Fruit fly (Drosophila melanogaster) whole organism, embryonic: ENCODE results near the gene CG9270.

Experiments
- BtbVII ChIP-seq: fragments of 200-800 bp; sonication (Bioruptor generic); optimal IDR thresholded peaks from 3 replicates; lab custom pipeline; 2017; ENCODE audit warnings: missing biosample characterization, mild to moderate bottlenecking, missing genetic modification characterization
- CG11560 ChIP-seq: fragments of 200-800 bp; sonication (Bioruptor generic); IDR thresholded peaks from 3 replicates; pipeline ENCODE4 v1.3.6; 2022; ENCODE audit warnings: missing biosample characterization, missing genetic modification characterization
- CG11696 ChIP-seq: fragments of 200-800 bp; sonication (Bioruptor generic); IDR thresholded peaks from 2 replicates; pipeline ENCODE4 v1.3.6; 2022; ENCODE audit warnings: missing biosample characterization, missing genetic modification characterization
- CG12071 ChIP-seq: fragments of 200-800 bp; sonication (Bioruptor generic); optimal IDR thresholded peaks from 3 replicates; lab custom pipeline; 2018; ENCODE audit warnings: missing biosample characterization, mild to moderate bottlenecking, missing genetic modification characterization
- CG13296 ChIP-seq: fragments of 200-800 bp; sonication (Bioruptor generic); optimal IDR thresholded peaks from 3 replicates; lab custom pipeline; 2018; ENCODE audit warnings: missing biosample characterization, mild to moderate bottlenecking, missing genetic modification characterization
- CG14050 ChIP-seq: fragments of 200-800 bp; sonication (Bioruptor generic); IDR thresholded peaks from 3 replicates; pipeline ENCODE4 v1.3.6; 2022; ENCODE audit warnings: missing biosample characterization, missing genetic modification characterization
- CG1529 ChIP-seq: fragments of 200-800 bp; sonication (Bioruptor generic); optimal IDR thresholded peaks from 3 replicates; lab custom pipeline; 2018; ENCODE audit warnings: missing biosample characterization, missing genetic modification characterization
- CG1603 ChIP-seq: fragments of 200-800 bp; sonication (Bioruptor generic); optimal IDR thresholded peaks from 2 replicates; lab custom pipeline; 2019; ENCODE audit warnings: missing biosample characterization, mild to moderate bottlenecking, missing genetic modification characterization, moderate library complexity
- CG1647 ChIP-seq: fragments of 200-800 bp; sonication (Bioruptor generic); optimal IDR thresholded peaks from 3 replicates; lab custom pipeline; 2016; ENCODE audit warnings: missing biosample characterization, missing genetic modification characterization
- CG17802 ChIP-seq: fragments of 200-800 bp; sonication (Bioruptor generic); optimal IDR thresholded peaks from 2 replicates; lab custom pipeline; 2018; ENCODE audit warnings: missing biosample characterization, mild to moderate bottlenecking, missing genetic modification characterization, moderate library complexity
- CG2678 ChIP-seq: fragments of 200-800 bp; sonication (Bioruptor generic); optimal IDR thresholded peaks from 3 replicates; lab custom pipeline; 2019; ENCODE audit warnings: missing biosample characterization, mild to moderate bottlenecking, missing genetic modification characterization, moderate library complexity
- CG30020 ChIP-seq: fragments of 200-800 bp; optimal IDR thresholded peaks from 2 replicates; lab custom pipeline; 2019; ENCODE audit warnings: missing biosample characterization, mild to moderate bottlenecking, missing genetic modification characterization, moderate library complexity
- CG31388 ChIP-seq: fragments of 200-800 bp; sonication (Bioruptor generic); optimal IDR thresholded peaks from 2 replicates; lab custom pipeline; 2016; ENCODE audit warnings: missing biosample characterization, missing genetic modification characterization
- CG33213 ChIP-seq: fragments of 200-800 bp; sonication (Bioruptor generic); optimal IDR thresholded peaks from 3 replicates; lab custom pipeline; 2016; ENCODE audit warnings: missing biosample characterization, missing genetic modification characterization
- CG3838 ChIP-seq: fragments of 200-800 bp; sonication (Bioruptor generic); optimal IDR thresholded peaks from 3 replicates; lab custom pipeline; 2016; ENCODE audit warnings: missing biosample characterization, missing genetic modification characterization
- CG6683 ChIP-seq: fragments of 200-800 bp; sonication (Bioruptor generic); optimal IDR thresholded peaks from 2 replicates; lab custom pipeline; 2017; ENCODE audit warnings: missing biosample characterization, mild to moderate bottlenecking, missing genetic modification characterization, missing genetic modification reagents
- CG7987 ChIP-seq: fragments of 200-800 bp; sonication (Bioruptor generic); optimal IDR thresholded peaks from 2 replicates; lab custom pipeline; 2018; ENCODE audit warnings: missing biosample characterization, mild to moderate bottlenecking, missing genetic modification characterization, moderate library complexity
- CG9932 ChIP-seq: fragments of 200-800 bp; sonication (Bioruptor generic); IDR thresholded peaks from 2 replicates; pipeline ENCODE4 v1.3.6; 2022; ENCODE audit warnings: missing biosample characterization, missing genetic modification characterization
- CrebB ChIP-seq: fragments of 200-800 bp; sonication (Bioruptor generic); optimal IDR thresholded peaks from 3 replicates; lab custom pipeline; 2018; ENCODE audit warnings: missing biosample characterization, mild to moderate bottlenecking, missing genetic modification characterization
- Deaf1 ChIP-seq: fragments of 200-800 bp; optimal IDR thresholded peaks from 3 replicates; lab custom pipeline; 2019; ENCODE audit warnings: missing biosample characterization, mild to moderate bottlenecking, missing genetic modification characterization, moderate library complexity
- Dfd ChIP-seq, 2 experiments: fragments of >200 bp; optimal IDR thresholded peaks; 2 replicates each; lab custom pipeline; 2017; ENCODE audit warnings: missing biosample characterization in 2 of 2, missing genetic modification characterization in 2 of 2
- E2f1 ChIP-seq: fragments of 200-800 bp; sonication (Bioruptor generic); IDR thresholded peaks from 2 replicates; pipeline ENCODE4 v1.3.6; 2022; ENCODE audit warnings: missing biosample characterization, missing genetic modification characterization
- E2f2 ChIP-seq: fragments of 200-800 bp; sonication (Bioruptor generic); IDR thresholded peaks from 2 replicates; pipeline ENCODE4 v1.3.6; 2022; ENCODE audit warnings: missing biosample characterization, missing genetic modification characterization
- Fer2 ChIP-seq: fragments of 200-800 bp; sonication (Bioruptor generic); optimal IDR thresholded peaks from 2 replicates; lab custom pipeline; 2018; ENCODE audit warnings: missing biosample characterization, mild to moderate bottlenecking, missing genetic modification characterization, moderate library complexity
- HmgZ ChIP-seq: fragments of 200-800 bp; sonication (Bioruptor generic); optimal IDR thresholded peaks from 2 replicates; lab custom pipeline; 2018; ENCODE audit warnings: missing biosample characterization, mild to moderate bottlenecking, missing genetic modification characterization
- Mrtf ChIP-seq: fragments of 200-800 bp; sonication (Bioruptor generic); IDR thresholded peaks from 3 replicates; pipeline ENCODE4 v1.3.6; 2022; ENCODE audit warnings: missing biosample characterization, missing genetic modification characterization
- Nf-YC ChIP-seq: fragments of 200-800 bp; optimal IDR thresholded peaks from 3 replicates; lab custom pipeline; 2019; ENCODE audit warnings: missing biosample characterization, mild to moderate bottlenecking, missing genetic modification characterization, moderate library complexity
- NfI ChIP-seq: fragments of 200-800 bp; sonication (Bioruptor generic); optimal IDR thresholded peaks from 3 replicates; lab custom pipeline; 2018; ENCODE audit warnings: missing biosample characterization, mild to moderate bottlenecking, missing genetic modification characterization, moderate library complexity
- Optix ChIP-seq: fragments of 200-800 bp; sonication (Bioruptor generic); IDR thresholded peaks from 3 replicates; pipeline ENCODE4 v1.3.6; 2022; ENCODE audit warnings: missing biosample characterization, missing genetic modification characterization
- Stat92E ChIP-seq, 3 experiments: fragments of >200 bp in 2 of 3; fragments of 200-800 bp in 1 of 3; sonication (Bioruptor generic) in 1 of 3; optimal IDR thresholded peaks; 2 replicates each; lab custom pipeline; 2017 to 2019; ENCODE audit warnings: missing biosample characterization in 3 of 3, missing genetic modification characterization in 3 of 3, mild to moderate bottlenecking in 1 of 3, moderate library complexity in 1 of 3
- bab2 ChIP-seq: fragments of 200-800 bp; sonication (Bioruptor generic); optimal IDR thresholded peaks from 2 replicates; lab custom pipeline; 2016; ENCODE audit warnings: missing biosample characterization, missing genetic modification characterization
- bcd ChIP-seq: fragments of 200-800 bp; sonication (Bioruptor generic); optimal IDR thresholded peaks from 2 replicates; lab custom pipeline; 2017; ENCODE audit warnings: missing biosample characterization, mild to moderate bottlenecking, missing genetic modification characterization
- ci ChIP-seq: fragments of 200-800 bp; sonication (Bioruptor generic); IDR thresholded peaks from 3 replicates; pipeline ENCODE4 v1.3.6; 2022; ENCODE audit warnings: missing biosample characterization, missing genetic modification characterization
- croc ChIP-seq: fragments of 200-800 bp; sonication (Bioruptor generic); conservative IDR thresholded peaks from 3 replicates; pipeline ENCODE4 v1.3.6; 2022; ENCODE audit warnings: missing biosample characterization, missing genetic modification characterization
- dan ChIP-seq: fragments of 200-800 bp; sonication (Bioruptor generic); IDR thresholded peaks from 2 replicates; pipeline ENCODE4 v1.3.6; 2022; ENCODE audit warnings: missing biosample characterization, missing genetic modification characterization
- fd102C ChIP-seq: fragments of 200-800 bp; sonication (Bioruptor generic); optimal IDR thresholded peaks from 2 replicates; lab custom pipeline; 2018; ENCODE audit warnings: missing biosample characterization, mild to moderate bottlenecking, missing genetic modification characterization, moderate library complexity
- pan ChIP-seq, 4 experiments: fragments of >200 bp in 3 of 4; fragments of 200-800 bp in 1 of 4; sonication (Bioruptor generic) in 1 of 4; optimal IDR thresholded peaks in 3 of 4; IDR thresholded peaks in 1 of 4; 2 replicates each; pipeline versions ENCODE4 v1.3.6 to Lab custom; 2017 to 2022; ENCODE audit warnings: missing biosample characterization in 2 of 4, missing genetic modification characterization in 2 of 4, mixed read lengths in 1 of 4
- rib ChIP-seq: fragments of 200-800 bp; sonication (Bioruptor generic); IDR thresholded peaks from 2 replicates; pipeline ENCODE4 v1.3.6; 2022; ENCODE audit warnings: missing biosample characterization, missing genetic modification characterization
- salm ChIP-seq: fragments of 200-800 bp; sonication (Bioruptor generic); optimal IDR thresholded peaks from 2 replicates; lab custom pipeline; 2018; ENCODE audit warnings: missing biosample characterization, mild to moderate bottlenecking, missing genetic modification characterization
- schlank ChIP-seq: fragments of 200-800 bp; sonication (Bioruptor generic); optimal IDR thresholded peaks from 2 replicates; lab custom pipeline; 2018; ENCODE audit warnings: missing biosample characterization, mild to moderate bottlenecking, missing genetic modification characterization
- sens-2 ChIP-seq: fragments of 200-800 bp; sonication (Bioruptor generic); IDR thresholded peaks from 2 replicates; pipeline ENCODE4 v1.3.6; 2022; ENCODE audit warnings: missing biosample characterization, missing genetic modification characterization
- sisA ChIP-seq: fragments of 200-800 bp; sonication (Bioruptor generic); IDR thresholded peaks from 2 replicates; pipeline ENCODE4 v1.3.6; 2022; ENCODE audit warnings: missing biosample characterization, missing genetic modification characterization
- slbo ChIP-seq: fragments of 200-800 bp; sonication (Bioruptor generic); IDR thresholded peaks from 2 replicates; pipeline ENCODE4 v1.3.6; 2022; ENCODE audit warnings: missing biosample characterization, missing genetic modification characterization
- sqz ChIP-seq: fragments of 200-800 bp; sonication (Bioruptor generic); optimal IDR thresholded peaks from 3 replicates; lab custom pipeline; 2018; ENCODE audit warnings: missing biosample characterization, mild to moderate bottlenecking, missing genetic modification characterization
- ssp ChIP-seq: fragments of 200-800 bp; sonication (Bioruptor generic); IDR thresholded peaks from 2 replicates; pipeline ENCODE4 v1.3.6; 2022; ENCODE audit warnings: missing biosample characterization, missing genetic modification characterization
- twi ChIP-seq: fragments of 200-800 bp; optimal IDR thresholded peaks from 2 replicates; lab custom pipeline; 2019; ENCODE audit warnings: missing biosample characterization, mild to moderate bottlenecking, missing genetic modification characterization, moderate library complexity
- unc-4 ChIP-seq: fragments of 200-800 bp; sonication (Bioruptor generic); IDR thresholded peaks from 2 replicates; pipeline ENCODE4 v1.3.6; 2022; ENCODE audit warnings: missing biosample characterization, missing genetic modification characterization; ENCODE audit not compliant: partially characterized antibody
- vnd ChIP-seq: fragments of 200-800 bp; sonication (Bioruptor generic); IDR thresholded peaks from 3 replicates; pipeline ENCODE4 v1.3.6; 2022; ENCODE audit warnings: missing biosample characterization, missing genetic modification characterization; ENCODE audit not compliant: partially characterized antibody
- wdn ChIP-seq: fragments of 200-800 bp; sonication (Bioruptor generic); IDR thresholded peaks from 2 replicates; pipeline ENCODE4 v1.3.6; 2022; ENCODE audit warnings: missing biosample characterization, missing genetic modification characterization
- zfh2 ChIP-seq: fragments of 200-800 bp; sonication (Bioruptor generic); optimal IDR thresholded peaks from 2 replicates; lab custom pipeline; 2016; ENCODE audit warnings: missing biosample characterization, missing genetic modification characterization

Gene CG9270

DNA sequence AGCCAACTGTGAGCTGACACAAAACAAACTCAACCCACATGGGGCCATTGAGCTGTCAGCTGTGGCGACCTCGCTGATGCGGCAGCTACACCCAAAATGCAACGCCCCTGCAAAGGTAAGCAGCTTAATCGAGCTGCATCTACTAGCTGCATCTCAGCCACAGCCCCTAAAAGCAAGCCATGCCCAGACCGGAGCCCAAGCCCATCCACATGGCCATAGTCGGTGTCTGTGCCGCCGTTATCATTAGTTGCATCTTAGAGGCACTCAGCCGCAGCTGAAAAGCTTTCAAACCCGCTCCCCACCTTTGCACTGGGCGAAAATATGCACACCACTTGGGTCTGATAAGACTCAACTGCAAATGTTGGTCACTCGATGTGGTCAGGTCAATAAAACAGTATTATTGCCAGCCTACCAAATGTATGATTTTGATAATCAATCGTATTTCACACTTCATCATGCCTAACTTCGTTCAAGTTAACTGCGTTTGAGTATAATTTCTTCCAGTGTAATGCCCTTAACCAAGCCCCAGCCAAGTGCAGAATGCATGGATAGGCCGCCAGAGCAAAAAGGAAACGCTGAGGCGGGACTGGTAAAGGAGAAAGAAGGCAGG lies 40.2 kb upstream of the CG9270 start (continued):
- TF ChIP-seq CG11696 (GFP tag; lab: Robert Waterston, UW) (no peak), zfh2 (GFP tag; lab: Kevin White, UChicago) (no peak), Dfd (GFP tag; optimal IDR thresholded peaks at IDR 0.05; lab: Kevin White, UChicago) (no peak), slbo (no peak), ci (GFP tag; lab: Robert Waterston, UW) (peak; percentile 75), CG1647 (peak; percentile 5), CrebB (no peak), vnd (no peak), Fer2 (tag; lab: Kevin White, UChicago) (no peak), CG17802 (tag; lab: Kevin White, UChicago) (peak; percentile 24), bcd (GFP tag; lab: Kevin White, UChicago) (peak; percentile 32), E2f1 (GFP tag; lab: Robert Waterston, UW) (no peak), CG30020 (tag; lab: Kevin White, UChicago) (no peak), sens-2 (GFP tag; lab: Robert Waterston, UW) (peak; percentile 36; the same call in 1 of the 2 replicates), CG6683 (GFP tag; lab: Kevin White, UChicago) (no peak), Optix (GFP tag; lab: Robert Waterston, UW) (peak; percentile 60; the same call in 1 of the 3 replicates), dan (GFP tag; lab: Robert Waterston, UW) (no peak), CG7987 (GFP tag; lab: Kevin White, UChicago) (no peak), wdn (GFP tag; lab: Robert Waterston, UW) (no peak), Stat92E (GFP tag; optimal IDR thresholded peaks at IDR 0.05; lab: Kevin White, UChicago) (no peak), Nf-YC (tag; lab: Kevin White, UChicago) (no peak), Deaf1 (tag; lab: Kevin White, UChicago) (no peak), CG11560 (tag; lab: Robert Waterston, UW) (no peak), CG12071 (GFP tag; lab: Kevin White, UChicago) (peak; percentile 43), Mrtf (GFP tag; lab: Robert Waterston, UW) (peak; percentile 20; the same call in 1 of the 3 replicates), CG1529 (GFP tag; lab: Kevin White, UChicago) (peak; percentile 66), E2f2 (peak; percentile 21; the same call in 1 of the 2 replicates), NfI (GFP tag; lab: Kevin White, UChicago) (peak; percentile 34), CG14050 (GFP tag; lab: Robert Waterston, UW) (no peak), CG2678 (tag; lab: Kevin White, UChicago) (peak; percentile 65), schlank (no peak), fd102C (GFP tag; lab: Kevin White, UChicago) (no peak), CG33213 (GFP tag; lab: Kevin White, UChicago) (peak; percentile 17), croc (GFP tag; lab: Robert Waterston, UW) (peak; percentile 61; the same call in 2 of the 3 replicates), CG1603 (tag; lab: Kevin White, UChicago) (peak; percentile 91), pan (optimal IDR thresholded peaks at IDR 0.05; lab: Kevin White, UChicago) (no peak), pan (GFP tag; optimal IDR thresholded peaks at IDR 0.05 in 1 of 2, IDR thresholded peaks at IDR 0.05 in 1 of 2) (peak in 1 of 2 experiments; percentile 49), BtbVII (GFP tag; lab: Kevin White, UChicago) (no peak), sisA (GFP tag; lab: Robert Waterston, UW) (peak; percentile 62), CG9932 (GFP tag; lab: Robert Waterston, UW) (no peak), twi (tag; lab: Kevin White, UChicago) (peak; percentile 4), bab2 (GFP tag; lab: Kevin White, UChicago) (no peak), HmgZ (tag; lab: Kevin White, UChicago) (no peak), unc-4 (GFP tag; lab: Robert Waterston, UW) (no peak), CG31388 (GFP tag; lab: Kevin White, UChicago) (no peak), CG13296 (GFP tag; lab: Kevin White, UChicago) (no peak), rib (GFP tag; lab: Robert Waterston, UW) (no peak), CG3838 (GFP tag; lab: Kevin White, UChicago) (no peak), sqz (no peak), ssp (GFP tag; lab: Robert Waterston, UW) (no peak), salm (tag; lab: Kevin White, UChicago) (peak; percentile 10)
